Worm (Caenorhabditis elegans) whole organism, L3 larva: ENCODE data around the gene dmd-9.

ENCODE experiments used
- elt-1 ChIP-seq: fragments of 150-350 bp; optimal IDR thresholded peaks from 2 replicates; lab custom pipeline; 2014; ENCODE audit warnings: missing biosample characterization, missing genetic modification characterization
- fkh-10 ChIP-seq: sonication (generic microtip); optimal IDR thresholded peaks from 2 replicates; lab custom pipeline; 2017; ENCODE audit warnings: missing biosample characterization, missing genetic modification reagents, missing genetic modification characterization
- jun-1 ChIP-seq: fragments of 150-350 bp; optimal IDR thresholded peaks from 2 replicates; lab custom pipeline; 2014; ENCODE audit warnings: missing biosample characterization, missing genetic modification reagents, missing genetic modification characterization
- lin-39 ChIP-seq: fragments of 150-350 bp; optimal IDR thresholded peaks from 2 replicates; lab custom pipeline; 2018; ENCODE audit warnings: missing biosample characterization, missing genetic modification reagents, missing genetic modification characterization
- mdl-1 ChIP-seq: fragments of 150-350 bp; optimal IDR thresholded peaks from 2 replicates; lab custom pipeline; 2014; ENCODE audit warnings: missing biosample characterization, missing genetic modification characterization
- nhr-28 ChIP-seq: fragments of 150-350 bp; optimal IDR thresholded peaks from 2 replicates; lab custom pipeline; 2014; ENCODE audit warnings: missing biosample characterization, missing genetic modification characterization
- snpc-4 ChIP-seq: fragments of 150-350 bp; optimal IDR thresholded peaks from 2 replicates; lab custom pipeline; 2014; ENCODE audit warnings: missing biosample characterization, missing genetic modification characterization
- tbx-2 ChIP-seq: sonication (generic microtip); optimal IDR thresholded peaks from 2 replicates; lab custom pipeline; 2016; ENCODE audit warnings: mild to moderate bottlenecking, missing genetic modification characterization, missing compliant biosample characterization

ce11 chrIV:3258528-3258927 lies 4.2 kb upstream of the dmd-9 start, which contains the start of gene T26C12.1:
- TF ChIP-seq lin-39 (no peak), fkh-10 (no peak), tbx-2 (no peak), nhr-28 (tag; lab: Kevin White, UChicago) (no peak), mdl-1 (tag; lab: Kevin White, UChicago) (no peak), elt-1 (tag; lab: Kevin White, UChicago) (no peak), snpc-4 (tag; lab: Kevin White, UChicago) (no peak), jun-1 (tag; lab: Kevin White, UChicago) (no peak)
